Worm (Caenorhabditis elegans): Measurements from ENCODE around the gene F17A2.16.

ce11 chrX:12328676-12329075, 20.4 kb downstream of the F17A2.16 start, which contains the start of gene srd-45:
- TF ChIP-seq klf-2 (GFP tag; conservative IDR thresholded peaks at IDR 0.05) (no peak), cog-1 (tag; optimal IDR thresholded peaks at IDR 0.05) (no peak), med-1 (GFP tag; optimal IDR thresholded peaks at IDR 0.05; ENCODE audit: insufficient read depth) (no peak), flt-1 (GFP tag; IDR thresholded peaks at IDR 0.05) (no peak), ref-1 (GFP tag; conservative IDR thresholded peaks at IDR 0.05) (no peak), T22C8.4 (GFP tag; IDR thresholded peaks at IDR 0.05) (no peak), tab-1 (GFP tag; IDR thresholded peaks at IDR 0.05) (no peak)

Data from whole organism, midembryonic.